Worm (Caenorhabditis elegans): Measurements from ENCODE around the gene Y38C1AA.12.

Gene Y38C1AA.12

ce11 chrIV:192046-192445 is at the start of gene Y38C1AA.12 (continued):
- TF ChIP-seq egl-13 (tag; optimal IDR thresholded peaks at IDR 0.05) = peak; percentile 95
- TF ChIP-seq isw-1 (GFP tag; IDR thresholded peaks at IDR 0.05) = peak; percentile 79
- no peak for TF ChIP-seq nhr-28 (tag; optimal IDR thresholded peaks at IDR 0.05)
- peak; percentile 97 for TF ChIP-seq lir-3 (tag; optimal IDR thresholded peaks at IDR 0.05; ENCODE audit: poor library complexity)
- TF ChIP-seq ets-5 (GFP tag; IDR thresholded peaks at IDR 0.05) = no peak
- TF ChIP-seq unc-30 (tag; optimal IDR thresholded peaks at IDR 0.05) = no peak
- TF ChIP-seq mab-9 (GFP tag; IDR thresholded peaks at IDR 0.05) = peak; percentile 71; the same call in 1 of the 2 replicates
- peak; percentile 90 for TF ChIP-seq xbp-1 (tag; optimal IDR thresholded peaks at IDR 0.05)
- no peak for TF ChIP-seq C34B4.2 (tag; optimal IDR thresholded peaks at IDR 0.05)
- TF ChIP-seq sptf-1 (tag; optimal IDR thresholded peaks at IDR 0.05) = no peak
- peak; percentile 27 for TF ChIP-seq nhr-11 (tag; optimal IDR thresholded peaks at IDR 0.05)
- peak in 1 of 2 experiments; percentile 97 for TF ChIP-seq ztf-11 (tag; optimal IDR thresholded peaks at IDR 0.05)
- TF ChIP-seq ceh-63 (GFP tag; optimal IDR thresholded peaks at IDR 0.05) = no peak
- TF ChIP-seq nhr-19 (GFP tag; conservative IDR thresholded peaks at IDR 0.05) = peak; percentile 87
- TF ChIP-seq lin-35 (GFP tag; optimal IDR thresholded peaks at IDR 0.05) = peak; percentile 83 to 85
- TF ChIP-seq Y116A8C.19 (tag; optimal IDR thresholded peaks at IDR 0.05; ENCODE audit: borderline replicate concordance) = peak; percentile 83
- peak; percentile 44 for TF ChIP-seq fkh-10 (GFP tag; optimal IDR thresholded peaks at IDR 0.05)
- TF ChIP-seq ama-1 (optimal IDR thresholded peaks at IDR 0.05) = no peak
- TF ChIP-seq nhr-237 (tag; optimal IDR thresholded peaks at IDR 0.05) = peak; percentile 33
- peak; percentile 91 for TF ChIP-seq snu-23 (GFP tag; optimal IDR thresholded peaks at IDR 0.05)
- TF ChIP-seq lin-39 (tag; optimal IDR thresholded peaks at IDR 0.05) = peak; percentile 73
- TF ChIP-seq hlh-4 (tag; optimal IDR thresholded peaks at IDR 0.05) = peak; percentile 77
- TF ChIP-seq vab-15 (tag; optimal IDR thresholded peaks at IDR 0.05) = peak; percentile 79
- TF ChIP-seq pag-3 (tag; optimal IDR thresholded peaks at IDR 0.05; ENCODE audit: borderline replicate concordance, insufficient read depth) = no peak
- TF ChIP-seq unc-98 (GFP tag; IDR thresholded peaks at IDR 0.05) = peak; percentile 82
- TF ChIP-seq zip-4 (GFP tag; optimal IDR thresholded peaks at IDR 0.05) = peak; percentile 70
- TF ChIP-seq irx-1 (tag; optimal IDR thresholded peaks at IDR 0.05) = peak; percentile 97
- TF ChIP-seq efl-1 (optimal IDR thresholded peaks at IDR 0.05) = peak; percentile 77 to 78
- peak; percentile 77 to 97 for TF ChIP-seq efl-1 (GFP tag; optimal IDR thresholded peaks at IDR 0.05 in 1 of 2)
- peak; percentile 93 for TF ChIP-seq dsc-1 (tag; optimal IDR thresholded peaks at IDR 0.05)
- TF ChIP-seq fkh-8 (tag; optimal IDR thresholded peaks at IDR 0.05) = peak; percentile 93
- TF ChIP-seq sup-37 (GFP tag; optimal IDR thresholded peaks at IDR 0.05) = peak; percentile 9

DNA sequence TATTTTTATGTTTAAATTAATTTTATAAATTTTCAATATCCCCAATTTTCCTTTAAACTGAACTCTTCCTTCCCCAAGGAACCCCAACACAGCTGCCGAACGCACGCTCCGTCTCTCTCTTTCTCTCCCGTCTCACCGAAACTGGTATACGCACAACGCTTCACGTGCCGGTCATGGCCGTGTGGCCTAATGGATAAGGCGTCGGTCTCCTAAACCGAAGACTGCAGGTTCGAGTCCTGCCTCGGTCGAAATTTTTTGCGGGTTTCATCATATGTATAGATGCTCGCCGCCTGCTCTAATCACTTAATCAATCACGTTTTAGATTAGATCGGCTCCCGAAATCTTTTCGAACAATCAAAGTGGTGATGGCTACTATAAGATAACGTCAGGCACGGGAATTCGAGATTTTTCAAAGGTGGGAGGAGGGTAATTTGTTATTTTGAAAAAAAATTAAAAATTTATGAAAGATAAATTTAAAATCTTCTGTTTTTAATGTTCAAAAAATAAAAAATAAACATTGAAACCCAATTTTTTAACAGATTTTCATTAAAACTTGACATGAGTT is 48.2 kb upstream of the Y38C1AA.12 start:
- TF ChIP-seq nhr-77 (tag; optimal IDR thresholded peaks at IDR 0.05) (peak; percentile 52), nhr-19 (GFP tag; conservative IDR thresholded peaks at IDR 0.05) (peak; percentile 58), xbp-1 (tag; optimal IDR thresholded peaks at IDR 0.05) (peak; percentile 31), irx-1 (tag; optimal IDR thresholded peaks at IDR 0.05) (no peak), skn-1 (tag; optimal IDR thresholded peaks at IDR 0.05) (peak; percentile 54), aha-1 (tag; optimal IDR thresholded peaks at IDR 0.05) (no peak), unc-62 (GFP tag; optimal IDR thresholded peaks at IDR 0.05) (no peak), lin-35 (GFP tag; optimal IDR thresholded peaks at IDR 0.05) (peak; percentile 53 to 79), C16A3.4 (tag; optimal IDR thresholded peaks at IDR 0.05) (peak; percentile 39), zag-1 (tag; optimal IDR thresholded peaks at IDR 0.05) (no peak), ceh-63 (GFP tag; optimal IDR thresholded peaks at IDR 0.05) (no peak), aly-2 (tag; optimal IDR thresholded peaks at IDR 0.05) (no peak), hpl-2 (GFP tag; optimal IDR thresholded peaks at IDR 0.05) (no peak), lin-39 (tag; optimal IDR thresholded peaks at IDR 0.05) (no peak), fos-1 (tag; optimal IDR thresholded peaks at IDR 0.05) (peak; percentile 39), nhr-84 (tag; optimal IDR thresholded peaks at IDR 0.05) (no peak), grh-1 (GFP tag; IDR thresholded peaks at IDR 0.05) (no peak), swsn-7 (tag; optimal IDR thresholded peaks at IDR 0.05) (peak; percentile 63), pag-3 (tag; optimal IDR thresholded peaks at IDR 0.05; ENCODE audit: borderline replicate concordance, insufficient read depth) (no peak), C34B4.2 (tag; optimal IDR thresholded peaks at IDR 0.05) (no peak), zip-4 (GFP tag; optimal IDR thresholded peaks at IDR 0.05) (peak; percentile 1), sptf-1 (tag; optimal IDR thresholded peaks at IDR 0.05) (no peak), nhr-47 (tag; optimal IDR thresholded peaks at IDR 0.05) (peak; percentile 73), sox-4 (tag; optimal IDR thresholded peaks at IDR 0.05) (no peak), tbx-2 (tag; optimal IDR thresholded peaks at IDR 0.05) (peak; percentile 44), blmp-1 (tag; optimal IDR thresholded peaks at IDR 0.05) (no peak), sup-37 (GFP tag; optimal IDR thresholded peaks at IDR 0.05) (no peak), dpl-1 (GFP tag; optimal IDR thresholded peaks at IDR 0.05) (peak; percentile 6 to 52 (median 51)), ceh-8 (GFP tag; optimal IDR thresholded peaks at IDR 0.05) (peak; percentile 18), egl-27 (tag; optimal IDR thresholded peaks at IDR 0.05) (no peak)
